Worm (Caenorhabditis elegans): Measurements from ENCODE around the gene C35D10.1.

ce11 chrIII:4850139-4850538, 29.4 kb upstream of the C35D10.1 start, which contains the start of gene F26A1.1:
- TF ChIP-seq ref-2 (tag; optimal IDR thresholded peaks at IDR 0.05): no peak
- no peak for TF ChIP-seq unc-3 (GFP tag; conservative IDR thresholded peaks at IDR 0.05)
- no peak for TF ChIP-seq unc-3 (tag; optimal IDR thresholded peaks at IDR 0.05)
- TF ChIP-seq elt-2 (tag; optimal IDR thresholded peaks at IDR 0.05): no peak
- no peak for TF ChIP-seq rnt-1 (tag; optimal IDR thresholded peaks at IDR 0.05)
- TF ChIP-seq ama-1 (optimal IDR thresholded peaks at IDR 0.05): no peak
- TF ChIP-seq nhr-11 (tag; optimal IDR thresholded peaks at IDR 0.05): no peak
- TF ChIP-seq ceh-9 (tag; optimal IDR thresholded peaks at IDR 0.05): no peak
- TF ChIP-seq pha-2 (tag; optimal IDR thresholded peaks at IDR 0.05): no peak

Measured in whole organism, late embryonic.